Fruit fly (Drosophila melanogaster) whole organism, adult: Measurements from ENCODE around the gene Eig71Eb.
A peak's percentile ranks its signal among the peaks of the same experiment; 100 is the strongest.

ENCODE experiments used
- CG11617 ChIP-seq: fragments of 200-800 bp; sonication (Bioruptor generic); optimal IDR thresholded peaks from 2 replicates; lab custom pipeline; 2017; ENCODE audit warnings: mild to moderate bottlenecking, missing biosample characterization, missing genetic modification reagents, missing genetic modification characterization
- CG12768 ChIP-seq: fragments of 200-800 bp; sonication (Bioruptor generic); optimal IDR thresholded peaks from 2 replicates; lab custom pipeline; 2017; ENCODE audit warnings: missing biosample characterization, missing genetic modification characterization, mild to moderate bottlenecking, moderate library complexity, missing genetic modification reagents
- CG14711 ChIP-seq: fragments of 200-800 bp; sonication (Bioruptor generic); optimal IDR thresholded peaks from 2 replicates; lab custom pipeline; 2018; ENCODE audit warnings: missing biosample characterization, mild to moderate bottlenecking, missing genetic modification characterization, moderate library complexity
- CG1620 ChIP-seq: fragments of 200-800 bp; sonication (Bioruptor generic); optimal IDR thresholded peaks from 2 replicates; lab custom pipeline; 2016; ENCODE audit warnings: missing biosample characterization, missing genetic modification characterization
- CG33017 ChIP-seq: fragments of 200-800 bp; sonication (Bioruptor generic); optimal IDR thresholded peaks from 2 replicates; lab custom pipeline; 2018; ENCODE audit warnings: missing biosample characterization, mild to moderate bottlenecking, missing genetic modification characterization, moderate library complexity
- CG5204 ChIP-seq: fragments of 200-800 bp; sonication (Bioruptor generic); optimal IDR thresholded peaks from 2 replicates; lab custom pipeline; 2016; ENCODE audit warnings: missing biosample characterization, missing genetic modification characterization
- CG7045 ChIP-seq: fragments of 200-800 bp; sonication (Bioruptor generic); optimal IDR thresholded peaks from 2 replicates; lab custom pipeline; 2017; ENCODE audit warnings: missing biosample characterization, mild to moderate bottlenecking, missing genetic modification characterization
- CG7101 ChIP-seq: fragments of 200-800 bp; sonication (Bioruptor generic); optimal IDR thresholded peaks from 2 replicates; lab custom pipeline; 2018; ENCODE audit warnings: missing biosample characterization, mild to moderate bottlenecking, missing genetic modification characterization, moderate library complexity
- Clk ChIP-seq: fragments of 200-800 bp; sonication (Bioruptor generic); optimal IDR thresholded peaks from 2 replicates; lab custom pipeline; 2017; ENCODE audit warnings: missing biosample characterization, missing genetic modification characterization
- Crg-1 ChIP-seq: fragments of 200-800 bp; sonication (Bioruptor generic); optimal IDR thresholded peaks from 2 replicates; lab custom pipeline; 2016; ENCODE audit warnings: missing biosample characterization, missing genetic modification characterization
- Hr96 ChIP-seq: fragments of 200-800 bp; sonication (Bioruptor generic); optimal IDR thresholded peaks from 2 replicates; lab custom pipeline; 2016; ENCODE audit warnings: missing biosample characterization, missing genetic modification characterization
- Mnt ChIP-seq: fragments of 200-800 bp; sonication (Bioruptor generic); optimal IDR thresholded peaks from 2 replicates; lab custom pipeline; 2016; ENCODE audit warnings: missing biosample characterization, mild to moderate bottlenecking, missing genetic modification characterization
- bab1 ChIP-seq: fragments of 200-800 bp; sonication (Bioruptor generic); optimal IDR thresholded peaks from 3 replicates; lab custom pipeline; 2019; ENCODE audit warnings: missing biosample characterization, mild to moderate bottlenecking, missing genetic modification characterization, moderate library complexity
- cic ChIP-seq: fragments of 200-800 bp; sonication (Bioruptor generic); optimal IDR thresholded peaks from 2 replicates; lab custom pipeline; 2017; ENCODE audit warnings: missing biosample characterization, mild to moderate bottlenecking, missing genetic modification characterization, moderate library complexity
- cnc ChIP-seq, 2 experiments: fragments of >200 bp; optimal IDR thresholded peaks; 2 replicates each; lab custom pipeline; 2017
- kay ChIP-seq: fragments of 200-800 bp; sonication (Bioruptor generic); peaks from one replicate; lab custom pipeline; 2016; ENCODE audit warnings: missing biosample characterization, missing genetic modification characterization, borderline replicate concordance
- ovo ChIP-seq: fragments of 200-800 bp; sonication (Bioruptor generic); optimal IDR thresholded peaks from 2 replicates; lab custom pipeline; 2016; ENCODE audit warnings: missing biosample characterization, missing genetic modification characterization
- pad ChIP-seq: fragments of 200-800 bp; sonication (Bioruptor generic); optimal IDR thresholded peaks from 3 replicates; lab custom pipeline; 2017; ENCODE audit warnings: missing biosample characterization, missing genetic modification characterization, mild to moderate bottlenecking, moderate library complexity, missing genetic modification reagents
- tj ChIP-seq: fragments of 200-800 bp; sonication (Bioruptor generic); optimal IDR thresholded peaks from 3 replicates; lab custom pipeline; 2017; ENCODE audit warnings: missing biosample characterization, mild to moderate bottlenecking, missing genetic modification characterization, moderate library complexity
- toe ChIP-seq: fragments of 200-800 bp; sonication (Bioruptor generic); optimal IDR thresholded peaks from 2 replicates; lab custom pipeline; 2016; ENCODE audit warnings: missing biosample characterization, missing genetic modification characterization

The Eig71Eb gene

dm6 chr3L:15619626-15620247 is 30.0 kb upstream of the Eig71Eb start, which contains the start of gene Phs:
TSS of gene Phs (plus strand) at chr3L:15619901.
- TF ChIP-seq CG11617 (GFP tag; lab: Kevin White, UChicago), result peak; percentile 52
- TF ChIP-seq toe (GFP tag; lab: Kevin White, UChicago), result peak; percentile 82
- TF ChIP-seq CG14711, result peak; percentile 69
- peak; percentile 73 for TF ChIP-seq ovo (GFP tag; lab: Kevin White, UChicago)
- TF ChIP-seq Clk (GFP tag; lab: Kevin White, UChicago), result peak; percentile 82
- TF ChIP-seq cic (GFP tag; lab: Kevin White, UChicago), result peak; percentile 53
- peak; percentile 86 for TF ChIP-seq CG12768 (GFP tag; lab: Kevin White, UChicago)
- TF ChIP-seq CG33017, result peak; percentile 67
- TF ChIP-seq CG1620, result peak; percentile 97
- TF ChIP-seq Hr96 (GFP tag; lab: Kevin White, UChicago), result peak; percentile 84
- TF ChIP-seq kay (GFP tag; lab: Kevin White, UChicago), result no peak
- TF ChIP-seq pad, result peak; percentile 90
- peak; percentile 97 for TF ChIP-seq Crg-1 (GFP tag; lab: Kevin White, UChicago)
- TF ChIP-seq cnc (optimal IDR thresholded peaks at IDR 0.05; lab: Kevin White, UChicago), result no peak
- peak; percentile 77 for TF ChIP-seq CG7045
- peak; percentile 81 for TF ChIP-seq CG5204 (GFP tag; lab: Kevin White, UChicago)
- peak; percentile 86 for TF ChIP-seq Mnt
- TF ChIP-seq tj (GFP tag; lab: Kevin White, UChicago), result peak; percentile 77
- peak; percentile 20 for TF ChIP-seq bab1
- peak; percentile 85 for TF ChIP-seq CG7101 (tag; lab: Kevin White, UChicago)

dm6 chr3L:15624097-15624496 is 25.6 kb upstream of the Eig71Eb start:
- TF ChIP-seq cic (GFP tag; lab: Kevin White, UChicago) (no peak), CG1620 (no peak), Crg-1 (GFP tag; lab: Kevin White, UChicago) (no peak), Hr96 (GFP tag; lab: Kevin White, UChicago) (no peak), CG11617 (GFP tag; lab: Kevin White, UChicago) (no peak), ovo (GFP tag; lab: Kevin White, UChicago) (no peak), Clk (GFP tag; lab: Kevin White, UChicago) (no peak), kay (GFP tag; lab: Kevin White, UChicago) (no peak), toe (GFP tag; lab: Kevin White, UChicago) (no peak), tj (GFP tag; lab: Kevin White, UChicago) (no peak), cnc (optimal IDR thresholded peaks at IDR 0.05; lab: Kevin White, UChicago) (no peak), CG33017 (no peak)

- TF ChIP-seq tj (GFP tag; lab: Kevin White, UChicago), result peak; percentile 68
- no peak for TF ChIP-seq Mnt
Measured at dm6 chr3L:15624944-15625610, 24.7 kb upstream of the Eig71Eb start.

dm6 chr3L:15625676-15626414 is 23.9 kb upstream of the Eig71Eb start:
- peak; percentile 52 for TF ChIP-seq CG1620
- peak; percentile 75 for TF ChIP-seq CG12768 (GFP tag; lab: Kevin White, UChicago)
- TF ChIP-seq Clk (GFP tag; lab: Kevin White, UChicago), result peak; percentile 52
- no peak for TF ChIP-seq cnc (optimal IDR thresholded peaks at IDR 0.05; lab: Kevin White, UChicago)
- peak; percentile 82 for TF ChIP-seq CG5204 (GFP tag; lab: Kevin White, UChicago)
- peak; percentile 57 for TF ChIP-seq ovo (GFP tag; lab: Kevin White, UChicago)
- TF ChIP-seq CG33017, result peak; percentile 93
- TF ChIP-seq CG14711, result peak; percentile 88
- TF ChIP-seq cic (GFP tag; lab: Kevin White, UChicago), result no peak
- TF ChIP-seq tj (GFP tag; lab: Kevin White, UChicago), result peak; percentile 65
- no peak for TF ChIP-seq Crg-1 (GFP tag; lab: Kevin White, UChicago)
- peak; percentile 93 for TF ChIP-seq CG11617 (GFP tag; lab: Kevin White, UChicago)
- peak; percentile 47 for TF ChIP-seq toe (GFP tag; lab: Kevin White, UChicago)
- peak; percentile 22 for TF ChIP-seq Hr96 (GFP tag; lab: Kevin White, UChicago)
- TF ChIP-seq pad, result peak; percentile 77
- TF ChIP-seq kay (GFP tag; lab: Kevin White, UChicago), result peak; percentile 75
- TF ChIP-seq Mnt, result peak; percentile 51
- peak; percentile 92 for TF ChIP-seq CG7101 (tag; lab: Kevin White, UChicago)
- peak; percentile 95 for TF ChIP-seq bab1
- peak; percentile 86 for TF ChIP-seq CG7045

dm6 chr3L:15627295-15627694 is 22.4 kb upstream of the Eig71Eb start:
- TF ChIP-seq cic (GFP tag; lab: Kevin White, UChicago) (no peak), CG12768 (GFP tag; lab: Kevin White, UChicago) (no peak), toe (GFP tag; lab: Kevin White, UChicago) (no peak), CG33017 (no peak), CG1620 (no peak), kay (GFP tag; lab: Kevin White, UChicago) (peak; percentile 61), CG14711 (no peak), ovo (GFP tag; lab: Kevin White, UChicago) (no peak), cnc (optimal IDR thresholded peaks at IDR 0.05; lab: Kevin White, UChicago) (no peak)
